Fruit fly (Drosophila melanogaster): ENCODE data around the gene Sdic1.
"Not testable (repeated sequence)": the region's sequence is repeated elsewhere in the genome, so short reads cannot be mapped to it uniquely, and the experiment has no call there.

The Sdic1 gene

dm6 chrX:20178538-20178937, at the start of gene Sdic1:
Gene Sdic1 (minus strand): TSS chrX:20178638.
- TF ChIP-seq insv, h, psq (optimal IDR thresholded peaks at IDR 0.05): not testable (repeated sequence)

- TF ChIP-seq psq, h, insv (optimal IDR thresholded peaks at IDR 0.05): not testable (repeated sequence)
These were observed 46.5 kb upstream of the Sdic1 start, which contains the start of gene Sdic4 for dm6 chrX:20224920-20225319. Gene Sdic4 (minus strand): TSS chrX:20225020.

- TF ChIP-seq psq, insv, ttk (optimal IDR thresholded peaks at IDR 0.05): not testable (repeated sequence)
These were observed 38.7 kb upstream of the Sdic1 start, which contains the start of gene SdicC for dm6 chrX:20217159-20217558. Gene SdicC (minus strand): TSS chrX:20217259.

dm6 chrX:20209503-20209902, 31.1 kb upstream of the Sdic1 start, which contains the start of gene SdicB:
Gene SdicB (minus strand): TSS chrX:20209603.
- not testable (repeated sequence) for TF ChIP-seq insv, Sin3A, Myc (optimal IDR thresholded peaks at IDR 0.05)

- not testable (repeated sequence) for TF ChIP-seq Sin3A, ttk, Myc (optimal IDR thresholded peaks at IDR 0.05)
These were observed 23.4 kb upstream of the Sdic1 start, which contains the start of gene SdicA for dm6 chrX:20201833-20202232. Gene SdicA (minus strand): TSS chrX:20201933.

dm6 chrX:20194127-20194526, 15.7 kb upstream of the Sdic1 start, which contains the start of gene Sdic3:
Gene Sdic3 (minus strand): TSS chrX:20194227.
- TF ChIP-seq h, ttk, Myc (optimal IDR thresholded peaks at IDR 0.05): not testable (repeated sequence)

dm6 chrX:20186387-20186786, 7.9 kb upstream of the Sdic1 start, which contains the start of gene Sdic2:
Gene Sdic2 (minus strand): TSS chrX:20186487.
- not testable (repeated sequence) for TF ChIP-seq psq, Sin3A, insv (optimal IDR thresholded peaks at IDR 0.05)

- TF ChIP-seq h (optimal IDR thresholded peaks at IDR 0.05) (no peak), ttk (optimal IDR thresholded peaks at IDR 0.05) (no peak)
These were observed 4.9 kb downstream of the Sdic1 start, which contains the start of gene AnxB10 for dm6 chrX:20173464-20173995. Gene AnxB10 (minus strand): TSS chrX:20173514.

- TF ChIP-seq psq (optimal IDR thresholded peaks at IDR 0.05) (no peak), Sin3A (optimal IDR thresholded peaks at IDR 0.05) (no peak), Myc (optimal IDR thresholded peaks at IDR 0.05) (no peak), insv (optimal IDR thresholded peaks at IDR 0.05) (no peak), ttk (optimal IDR thresholded peaks at IDR 0.05) (no peak), h (optimal IDR thresholded peaks at IDR 0.05) (no peak)
These were observed 8.5 kb downstream of the Sdic1 start, which contains the start of the genes CG9581 and CG9578 for dm6 chrX:20169898-20170297. Gene CG9581 (minus strand): TSS chrX:20169981. Gene CG9578 (plus strand): TSS chrX:20170222.

- no peak for TF ChIP-seq insv (optimal IDR thresholded peaks at IDR 0.05)
- no peak for TF ChIP-seq ttk (optimal IDR thresholded peaks at IDR 0.05)
- no peak for TF ChIP-seq psq (optimal IDR thresholded peaks at IDR 0.05)
- no peak for TF ChIP-seq h (optimal IDR thresholded peaks at IDR 0.05)
- TF ChIP-seq Sin3A (optimal IDR thresholded peaks at IDR 0.05), result no peak
- TF ChIP-seq Myc (optimal IDR thresholded peaks at IDR 0.05), result no peak
These were observed 11.9 kb downstream of the Sdic1 start, which contains the start of gene CG9577 for dm6 chrX:20166484-20167038. Gene CG9577 (plus strand): TSS chrX:20166673.

- TF ChIP-seq Myc (optimal IDR thresholded peaks at IDR 0.05) (no peak), insv (optimal IDR thresholded peaks at IDR 0.05) (no peak), h (optimal IDR thresholded peaks at IDR 0.05) (no peak), ttk (optimal IDR thresholded peaks at IDR 0.05) (no peak), Sin3A (optimal IDR thresholded peaks at IDR 0.05) (no peak), psq (optimal IDR thresholded peaks at IDR 0.05) (no peak)
These were observed 12.5 kb downstream of the Sdic1 start, which contains the start of gene Phf7 for dm6 chrX:20165773-20166412. Gene Phf7 (minus strand): TSS chrX:20165830.

- TF ChIP-seq psq (optimal IDR thresholded peaks at IDR 0.05) (no peak), Sin3A (optimal IDR thresholded peaks at IDR 0.05) (no peak), h (optimal IDR thresholded peaks at IDR 0.05) (no peak)
These were observed 15.9 kb downstream of the Sdic1 start for dm6 chrX:20162586-20162985.

- TF ChIP-seq psq (optimal IDR thresholded peaks at IDR 0.05), result no peak
- TF ChIP-seq ttk (optimal IDR thresholded peaks at IDR 0.05), result no peak
- no peak for TF ChIP-seq h (optimal IDR thresholded peaks at IDR 0.05)
- no peak for TF ChIP-seq Sin3A (optimal IDR thresholded peaks at IDR 0.05)
- no peak for TF ChIP-seq Myc (optimal IDR thresholded peaks at IDR 0.05)
- TF ChIP-seq insv (optimal IDR thresholded peaks at IDR 0.05), result no peak
These were observed 18.7 kb downstream of the Sdic1 start, which contains the start of gene Rab35 for dm6 chrX:20159679-20160140. Gene Rab35 (minus strand): TSS chrX:20159872.
